Fruit fly (Drosophila melanogaster): ENCODE results near the gene DIP-iota.

DIP-iota gene

dm6 chr2L:6647103-6647711, 25.7 kb upstream of the DIP-iota start (continued):
- peak; percentile 98 for TF ChIP-seq Eip78C (GFP tag)
- TF ChIP-seq Eip75B (GFP tag; optimal IDR thresholded peaks at IDR 0.05) = peak; percentile 95
- peak; percentile 97 for TF ChIP-seq Sox102F (GFP tag; optimal IDR thresholded peaks at IDR 0.05)
- TF ChIP-seq CG6808 (GFP tag; optimal IDR thresholded peaks at IDR 0.05) = peak; percentile 83
- TF ChIP-seq svp (GFP tag) = peak; percentile 98
- peak; percentile 96 for TF ChIP-seq CG11294 (GFP tag; IDR thresholded peaks at IDR 0.05)
- peak; percentile 97 for TF ChIP-seq Sox14 (GFP tag; optimal IDR thresholded peaks at IDR 0.05)
- TF ChIP-seq vri (GFP tag; optimal IDR thresholded peaks at IDR 0.05) = peak; percentile 98
- peak; percentile 90 for TF ChIP-seq CG16779 (tag; optimal IDR thresholded peaks at IDR 0.05)
- TF ChIP-seq CG11902 (GFP tag; optimal IDR thresholded peaks at IDR 0.05) = peak; percentile 77
- TF ChIP-seq fd85E (GFP tag; optimal IDR thresholded peaks at IDR 0.05) = peak; percentile 93
- TF ChIP-seq CG6163 (GFP tag; IDR thresholded peaks at IDR 0.05) = peak; percentile 96
- peak; percentile 83 to 97 for TF ChIP-seq salr (GFP tag; optimal IDR thresholded peaks at IDR 0.05)
- TF ChIP-seq CG6854 (GFP tag; optimal IDR thresholded peaks at IDR 0.05) = peak; percentile 76
- peak; percentile 99 for TF ChIP-seq eg (GFP tag; IDR thresholded peaks at IDR 0.05)
- peak; percentile 84 for TF ChIP-seq CG3032 (tag; optimal IDR thresholded peaks at IDR 0.05)
- TF ChIP-seq CG8632 (GFP tag; optimal IDR thresholded peaks at IDR 0.05) = peak; percentile 92
- peak; percentile 89 for TF ChIP-seq Hr38 (GFP tag; optimal IDR thresholded peaks at IDR 0.05)
- TF ChIP-seq pdm3 (GFP tag; optimal IDR thresholded peaks at IDR 0.05) = peak; percentile 97
- TF ChIP-seq net (GFP tag; optimal IDR thresholded peaks at IDR 0.05) = peak; percentile 98
- peak; percentile 95 for TF ChIP-seq Smox (GFP tag; optimal IDR thresholded peaks at IDR 0.05)
- TF ChIP-seq Eip93F (GFP tag; optimal IDR thresholded peaks at IDR 0.05) = peak; percentile 56
- TF ChIP-seq CG34406 (GFP tag; optimal IDR thresholded peaks at IDR 0.05) = peak; percentile 94
- peak; percentile 93 for TF ChIP-seq CG7368 (GFP tag; optimal IDR thresholded peaks at IDR 0.05)
- peak; percentile 91 for TF ChIP-seq CG11762 (GFP tag; optimal IDR thresholded peaks at IDR 0.05; ENCODE audit: insufficient read depth)

dm6 chr2L:6644421-6645059, 23.0 kb upstream of the DIP-iota start:
- TF ChIP-seq CG6854 (GFP tag; optimal IDR thresholded peaks at IDR 0.05) (no peak), OdsH (GFP tag; optimal IDR thresholded peaks at IDR 0.05) (no peak), CG11902 (GFP tag; optimal IDR thresholded peaks at IDR 0.05) (no peak), vri (GFP tag; optimal IDR thresholded peaks at IDR 0.05) (peak; percentile 72), CG6163 (GFP tag; IDR thresholded peaks at IDR 0.05) (peak; percentile 86; the same call in 2 of the 3 replicates), Hr38 (GFP tag; optimal IDR thresholded peaks at IDR 0.05) (no peak), svp (GFP tag) (peak; percentile 71), Hr4 (GFP tag; optimal IDR thresholded peaks at IDR 0.05) (no peak), CG8632 (GFP tag; optimal IDR thresholded peaks at IDR 0.05) (no peak), spab (GFP tag; optimal IDR thresholded peaks at IDR 0.05) (no peak), achi (GFP tag; optimal IDR thresholded peaks at IDR 0.05) (no peak), CG32006 (GFP tag; optimal IDR thresholded peaks at IDR 0.05) (no peak), Sox102F (GFP tag; optimal IDR thresholded peaks at IDR 0.05) (peak; percentile 1), CG6792 (GFP tag; optimal IDR thresholded peaks at IDR 0.05) (no peak), CG15336 (GFP tag; IDR thresholded peaks at IDR 0.05) (no peak), acj6 (GFP tag; optimal IDR thresholded peaks at IDR 0.05) (no peak), Eip75B (GFP tag; optimal IDR thresholded peaks at IDR 0.05) (no peak), CG9139 (GFP tag; optimal IDR thresholded peaks at IDR 0.05) (no peak), cyc (GFP tag; optimal IDR thresholded peaks at IDR 0.05) (no peak), pdm3 (GFP tag; optimal IDR thresholded peaks at IDR 0.05) (no peak), CG11762 (GFP tag; optimal IDR thresholded peaks at IDR 0.05; ENCODE audit: insufficient read depth) (no peak), esn (GFP tag; optimal IDR thresholded peaks at IDR 0.05) (no peak), Sox15 (GFP tag; optimal IDR thresholded peaks at IDR 0.05) (no peak), dsx (GFP tag; optimal IDR thresholded peaks at IDR 0.05; ENCODE audit: poor library complexity, severe bottlenecking) (peak; percentile 72), CG8119 (GFP tag; IDR thresholded peaks at IDR 0.05) (0 out of 3 replicates have a peak, but pooled peaks have one; percentile 26), Eip93F (GFP tag; optimal IDR thresholded peaks at IDR 0.05) (peak; percentile 44), Sox14 (GFP tag; optimal IDR thresholded peaks at IDR 0.05) (no peak), CG10631 (GFP tag; optimal IDR thresholded peaks at IDR 0.05) (no peak), CG11294 (GFP tag; IDR thresholded peaks at IDR 0.05) (no peak), CG6276 (GFP tag; optimal IDR thresholded peaks at IDR 0.05) (peak; percentile 34), CG6808 (GFP tag; optimal IDR thresholded peaks at IDR 0.05) (no peak), Met (GFP tag; optimal IDR thresholded peaks at IDR 0.05) (peak; percentile 17), salr (GFP tag; optimal IDR thresholded peaks at IDR 0.05) (no peak), fd59A (GFP tag; optimal IDR thresholded peaks at IDR 0.05) (no peak), topi (GFP tag; optimal IDR thresholded peaks at IDR 0.05) (no peak), Ets21C (GFP tag; optimal IDR thresholded peaks at IDR 0.05) (no peak), Blimp-1 (GFP tag; optimal IDR thresholded peaks at IDR 0.05) (no peak)

Data from whole organism, prepupa.